Worm (Caenorhabditis elegans) whole organism, L3 larva: ENCODE results near the gene hsp-75.

Experiments
- R02D3.7 ChIP-seq: fragments of 150-350 bp; optimal IDR thresholded peaks from 2 replicates; lab custom pipeline; 2014; ENCODE audit warnings: missing biosample characterization, missing genetic modification characterization
- aly-2 ChIP-seq: fragments of 150-350 bp; optimal IDR thresholded peaks from 2 replicates; lab custom pipeline; 2014; ENCODE audit warnings: missing biosample characterization, missing genetic modification characterization
- ama-1 ChIP-seq: fragments of 150-350 bp; optimal IDR thresholded peaks from 2 replicates; lab custom pipeline; 2018
- ceh-16 ChIP-seq: sonication (generic microtip); optimal IDR thresholded peaks from 2 replicates; lab custom pipeline; 2017; ENCODE audit warnings: missing biosample characterization, missing genetic modification characterization
- ceh-28 ChIP-seq: fragments of 150-350 bp; optimal IDR thresholded peaks from 2 replicates; lab custom pipeline; 2014; ENCODE audit warnings: missing biosample characterization, missing genetic modification reagents, missing genetic modification characterization
- ceh-9 ChIP-seq: sonication (generic microtip); optimal IDR thresholded peaks from 2 replicates; lab custom pipeline; 2018; ENCODE audit warnings: missing biosample characterization, missing genetic modification characterization
- daf-12 ChIP-seq: fragments of 150-350 bp; optimal IDR thresholded peaks from 2 replicates; lab custom pipeline; 2014; ENCODE audit warnings: missing biosample characterization, missing genetic modification reagents, missing genetic modification characterization
- egl-27 ChIP-seq: sonication (generic microtip); optimal IDR thresholded peaks from 4 replicates; lab custom pipeline; 2017; ENCODE audit warnings: missing biosample characterization, missing genetic modification reagents, missing genetic modification characterization
- egl-5 ChIP-seq: fragments of 150-350 bp; optimal IDR thresholded peaks from 2 replicates; lab custom pipeline; 2017; ENCODE audit warnings: missing biosample characterization, missing genetic modification reagents, missing genetic modification characterization, inconsistent platforms
- elt-1 ChIP-seq: fragments of 150-350 bp; optimal IDR thresholded peaks from 2 replicates; lab custom pipeline; 2014; ENCODE audit warnings: missing biosample characterization, missing genetic modification characterization
- elt-2 ChIP-seq: sonication (generic microtip); optimal IDR thresholded peaks from 2 replicates; lab custom pipeline; 2016; ENCODE audit warnings: missing genetic modification reagents, mild to moderate bottlenecking, missing genetic modification characterization, missing compliant biosample characterization
- elt-3 ChIP-seq, 3 experiments: fragments of 150-350 bp in 1 of 3; sonication (generic microtip) in 2 of 3; optimal IDR thresholded peaks; 2 replicates in 2 of 3; 4 replicates in 1 of 3; lab custom pipeline; 2014 to 2017; ENCODE audit warnings: missing biosample characterization in 3 of 3, missing genetic modification characterization in 3 of 3
- eor-1 ChIP-seq, 2 experiments: fragments of 150-350 bp; optimal IDR thresholded peaks; 2 replicates each; lab custom pipeline; 2014 to 2018; ENCODE audit warnings: missing biosample characterization in 2 of 2, missing genetic modification characterization in 2 of 2
- fkh-10 ChIP-seq: sonication (generic microtip); optimal IDR thresholded peaks from 2 replicates; lab custom pipeline; 2017; ENCODE audit warnings: missing biosample characterization, missing genetic modification reagents, missing genetic modification characterization
- fkh-2 ChIP-seq: fragments of 150-350 bp; optimal IDR thresholded peaks from 2 replicates; lab custom pipeline; 2014; ENCODE audit warnings: missing biosample characterization, missing genetic modification reagents, missing genetic modification characterization
- fos-1 ChIP-seq: fragments of 150-350 bp; optimal IDR thresholded peaks from 2 replicates; lab custom pipeline; 2014; ENCODE audit warnings: missing biosample characterization, missing genetic modification characterization
- hmg-11 ChIP-seq: sonication (generic microtip); optimal IDR thresholded peaks from 2 replicates; lab custom pipeline; 2016; ENCODE audit warnings: missing genetic modification characterization, missing compliant biosample characterization
- jun-1 ChIP-seq: fragments of 150-350 bp; optimal IDR thresholded peaks from 2 replicates; lab custom pipeline; 2014; ENCODE audit warnings: missing biosample characterization, missing genetic modification reagents, missing genetic modification characterization
- lin-15B ChIP-seq: fragments of 150-350 bp; optimal IDR thresholded peaks from 2 replicates; lab custom pipeline; 2014; ENCODE audit warnings: missing biosample characterization, missing genetic modification characterization
- lin-39 ChIP-seq: fragments of 150-350 bp; optimal IDR thresholded peaks from 2 replicates; lab custom pipeline; 2018; ENCODE audit warnings: missing biosample characterization, missing genetic modification reagents, missing genetic modification characterization
- lsy-12 ChIP-seq: sonication (generic microtip); optimal IDR thresholded peaks from 2 replicates; lab custom pipeline; 2016; ENCODE audit warnings: mild to moderate bottlenecking, missing genetic modification characterization, missing compliant biosample characterization
- mdl-1 ChIP-seq: fragments of 150-350 bp; optimal IDR thresholded peaks from 2 replicates; lab custom pipeline; 2014; ENCODE audit warnings: missing biosample characterization, missing genetic modification characterization
- mml-1 ChIP-seq: fragments of 150-350 bp; sonication (generic microtip); optimal IDR thresholded peaks from 3 replicates; lab custom pipeline; 2014; ENCODE audit warnings: missing biosample characterization, missing genetic modification characterization
- nfya-1 ChIP-seq: sonication (generic microtip); optimal IDR thresholded peaks from 2 replicates; lab custom pipeline; 2017; ENCODE audit warnings: missing genetic modification characterization, mild to moderate bottlenecking, missing compliant biosample characterization, antibody characterized with exemption, moderate library complexity; ENCODE audit not compliant: insufficient read depth
- nhr-11 ChIP-seq: fragments of 150-350 bp; optimal IDR thresholded peaks from 2 replicates; lab custom pipeline; 2014; ENCODE audit warnings: missing biosample characterization, missing genetic modification characterization
- nhr-12 ChIP-seq: fragments of 150-350 bp; optimal IDR thresholded peaks from 2 replicates; lab custom pipeline; 2014; ENCODE audit warnings: missing biosample characterization, missing genetic modification characterization
- nhr-23 ChIP-seq: fragments of 150-350 bp; optimal IDR thresholded peaks from 2 replicates; lab custom pipeline; 2014; ENCODE audit warnings: missing biosample characterization, missing genetic modification reagents, missing genetic modification characterization
- nhr-237 ChIP-seq: fragments of 150-350 bp; optimal IDR thresholded peaks from 2 replicates; lab custom pipeline; 2014; ENCODE audit warnings: missing biosample characterization, missing genetic modification characterization
- nhr-25 ChIP-seq: sonication (generic microtip); optimal IDR thresholded peaks from 2 replicates; lab custom pipeline; 2017; ENCODE audit warnings: missing biosample characterization, missing genetic modification characterization
- nhr-43 ChIP-seq: sonication (generic microtip); optimal IDR thresholded peaks from 2 replicates; lab custom pipeline; 2016; ENCODE audit warnings: mild to moderate bottlenecking, missing genetic modification characterization, missing compliant biosample characterization; ENCODE audit not compliant: poor library complexity, severe bottlenecking
- nhr-67 ChIP-seq: fragments of 150-350 bp; optimal IDR thresholded peaks from 2 replicates; lab custom pipeline; 2014; ENCODE audit warnings: missing biosample characterization, missing genetic modification characterization
- pha-4 ChIP-seq: fragments of 150-350 bp; optimal IDR thresholded peaks from 2 replicates; lab custom pipeline; 2014; ENCODE audit warnings: missing biosample characterization, missing genetic modification reagents, missing genetic modification characterization
- pqm-1 ChIP-seq: fragments of 150-350 bp; optimal IDR thresholded peaks from 2 replicates; lab custom pipeline; 2017; ENCODE audit warnings: missing biosample characterization, missing genetic modification characterization, inconsistent platforms
- sea-2 ChIP-seq: fragments of 150-350 bp; sonication (generic microtip); optimal IDR thresholded peaks from 4 replicates; lab custom pipeline; 2014; ENCODE audit warnings: missing biosample characterization, missing genetic modification reagents, missing genetic modification characterization
- skn-1 ChIP-seq: fragments of 150-350 bp; optimal IDR thresholded peaks from 2 replicates; lab custom pipeline; 2014; ENCODE audit warnings: missing biosample characterization, missing genetic modification characterization
- snpc-4 ChIP-seq: fragments of 150-350 bp; optimal IDR thresholded peaks from 2 replicates; lab custom pipeline; 2014; ENCODE audit warnings: missing biosample characterization, missing genetic modification characterization
- tbx-2 ChIP-seq: sonication (generic microtip); optimal IDR thresholded peaks from 2 replicates; lab custom pipeline; 2016; ENCODE audit warnings: mild to moderate bottlenecking, missing genetic modification characterization, missing compliant biosample characterization
- unc-39 ChIP-seq: sonication (generic microtip); optimal IDR thresholded peaks from 4 replicates; lab custom pipeline; 2017; ENCODE audit warnings: missing biosample characterization, missing genetic modification characterization
- unc-62 ChIP-seq: fragments of 150-350 bp; sonication (generic microtip); optimal IDR thresholded peaks from 4 replicates; lab custom pipeline; 2014; ENCODE audit warnings: missing biosample characterization, missing genetic modification reagents, missing genetic modification characterization
- zag-1 ChIP-seq: fragments of 150-350 bp; optimal IDR thresholded peaks from 2 replicates; lab custom pipeline; 2014; ENCODE audit warnings: missing biosample characterization, missing genetic modification characterization
- ztf-11 ChIP-seq: fragments of 150-350 bp; optimal IDR thresholded peaks from 2 replicates; lab custom pipeline; 2014; ENCODE audit warnings: missing biosample characterization, missing genetic modification characterization
- ztf-4 ChIP-seq: fragments of 150-350 bp; optimal IDR thresholded peaks from 2 replicates; lab custom pipeline; 2014; ENCODE audit warnings: missing biosample characterization, missing genetic modification characterization

hsp-75 gene

DNA sequence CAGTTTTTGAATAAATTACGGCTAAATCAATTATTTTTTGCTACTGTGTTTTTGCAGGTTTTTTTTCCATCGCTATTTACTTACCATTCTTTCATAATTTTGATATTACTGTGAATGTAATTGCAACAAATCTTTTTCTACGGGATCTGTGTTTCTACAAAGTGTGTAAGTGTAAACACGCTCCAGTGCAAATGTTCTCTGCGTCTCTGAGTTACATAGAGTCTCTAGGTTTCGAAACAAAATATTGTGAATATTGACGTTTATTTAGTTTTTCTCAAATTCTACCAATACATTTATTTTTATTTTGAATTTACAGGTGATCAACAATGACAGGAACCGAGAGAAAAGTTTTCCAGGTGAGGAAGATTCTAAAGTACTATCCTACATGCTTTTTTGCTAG lies 42.5 kb downstream of the hsp-75 start, which contains the start of gene yju-2 (continued):
- TF ChIP-seq nhr-23 (peak; percentile 70), R02D3.7 (tag; lab: Kevin White, UChicago) (no peak), nhr-11 (tag; lab: Kevin White, UChicago) (peak; percentile 29), nfya-1 (tag; lab: Kevin White, UChicago) (peak; percentile 69), fkh-2 (tag; lab: Kevin White, UChicago) (no peak), unc-62 (GFP tag; lab: Kevin White, UChicago) (no peak), daf-12 (tag; lab: Kevin White, UChicago) (no peak), unc-39 (tag; lab: Kevin White, UChicago) (no peak), nhr-12 (no peak)

DNA sequence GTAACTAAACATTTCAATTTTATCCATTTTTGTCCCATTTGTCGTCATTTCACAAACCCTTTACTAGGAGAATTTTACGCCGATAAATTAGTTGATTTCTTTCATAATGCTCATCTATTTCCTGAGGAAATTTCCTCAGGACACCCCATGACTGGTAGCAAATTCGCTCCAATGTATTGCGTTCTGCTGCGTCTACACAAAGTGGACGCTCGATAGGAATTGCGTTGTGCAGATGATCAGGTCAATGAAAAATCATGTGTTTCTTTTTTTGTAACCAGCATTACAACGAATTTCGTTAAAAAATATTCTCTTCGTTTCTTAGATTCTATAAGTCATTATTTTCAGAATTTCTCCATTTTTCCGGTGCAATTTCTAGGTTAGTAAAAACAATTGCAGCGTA lies 44.7 kb downstream of the hsp-75 start, which contains the start of gene epg-4:
TSS of gene epg-4 (plus strand) at position 346 of the 400 bp plus-strand sequence.
- TF ChIP-seq egl-5 (tag; lab: Kevin White, UChicago), result no peak
- TF ChIP-seq elt-3 (tag; optimal IDR thresholded peaks at IDR 0.05; lab: Kevin White, UChicago), result no peak
- TF ChIP-seq tbx-2, result no peak
- TF ChIP-seq ceh-9 (tag; lab: Kevin White, UChicago), result no peak
- peak; percentile 63 for TF ChIP-seq hmg-11
- TF ChIP-seq pha-4, result peak; percentile 60
- peak; percentile 7 for TF ChIP-seq elt-2 (tag; lab: Kevin White, UChicago)
- peak; percentile 42 for TF ChIP-seq snpc-4 (tag; lab: Kevin White, UChicago)
- peak; percentile 66 for TF ChIP-seq lin-15B (tag; lab: Kevin White, UChicago)
- TF ChIP-seq pqm-1, result peak; percentile 32
- peak; percentile 48 for TF ChIP-seq nfya-1 (tag; lab: Kevin White, UChicago)
- TF ChIP-seq lin-39 (tag; lab: Kevin White, UChicago), result peak; percentile 53
- TF ChIP-seq, all 47 proteins: peak for 8

DNA sequence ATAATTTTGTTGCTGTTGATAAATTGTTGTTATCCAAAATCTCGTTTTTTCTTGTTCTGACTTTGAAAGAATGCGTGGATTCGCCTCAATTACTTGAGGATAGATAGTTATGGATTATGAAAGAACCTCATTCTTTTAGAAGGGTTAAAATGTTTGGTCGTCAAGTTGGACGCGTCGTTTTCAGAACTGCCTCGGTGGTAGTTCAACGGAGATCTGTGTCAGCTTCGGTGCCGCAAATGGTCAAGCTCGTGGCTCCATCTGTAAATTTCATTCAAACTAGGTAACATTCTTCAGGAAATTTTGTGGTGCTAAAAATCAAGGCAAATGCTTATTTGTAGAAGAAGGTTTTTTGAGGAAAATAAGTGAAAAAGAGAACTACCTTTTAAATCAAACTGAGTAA lies 45.9 kb downstream of the hsp-75 start, which contains the start of gene ndab-2:
TSS of gene ndab-2 (plus strand) at position 140 of the 400 bp plus-strand sequence.
- TF ChIP-seq ama-1 (lab: Kevin White, UChicago), result peak; percentile 66
- TF ChIP-seq fkh-2 (tag; lab: Kevin White, UChicago), result no peak
- TF ChIP-seq, all 47 proteins: peak for 1

DNA sequence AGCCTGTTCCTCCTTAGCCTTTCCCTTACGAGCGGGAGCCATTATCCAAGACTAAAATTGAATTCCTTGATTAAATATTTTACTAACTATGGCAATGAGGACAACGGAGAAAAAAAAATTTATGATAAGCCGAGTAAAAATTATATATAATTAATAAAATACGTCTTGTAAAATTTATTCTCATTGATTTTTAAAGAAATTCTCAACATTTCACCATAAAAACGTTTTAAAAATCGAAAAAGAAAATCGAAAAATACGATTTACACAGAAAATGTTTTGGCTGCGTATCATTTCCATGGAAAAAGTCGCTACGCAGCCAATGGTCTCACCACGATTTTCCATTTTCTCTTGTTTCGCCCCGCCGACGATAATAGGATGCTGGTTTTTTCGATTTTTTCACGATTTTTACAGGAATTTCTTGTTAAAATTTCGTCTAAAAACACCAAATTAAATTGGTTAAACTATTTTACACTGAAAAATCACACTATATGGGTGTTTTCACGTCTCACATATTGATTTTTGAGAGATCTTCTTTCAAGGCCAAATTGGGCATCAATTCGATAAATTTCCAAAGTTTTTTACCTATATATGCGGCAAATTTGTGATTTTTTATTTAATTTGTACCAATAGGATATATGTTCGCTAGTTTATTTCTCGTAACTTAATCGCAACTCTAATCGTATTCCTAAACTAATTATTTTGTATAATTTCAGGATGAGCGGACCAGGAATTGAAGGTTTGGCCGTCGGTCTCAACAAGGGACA lies 46.8 kb downstream of the hsp-75 start, which contains the start of the genes rps-14 and rpl-36:
TSS of gene rps-14 (minus strand) at position 51 of the 764 bp plus-strand sequence.
TSS of gene rpl-36 (plus strand) at position 714 of the 764 bp plus-strand sequence.
- peak; percentile 40 for TF ChIP-seq ceh-28 (tag; lab: Kevin White, UChicago)
- TF ChIP-seq R02D3.7 (tag; lab: Kevin White, UChicago), result peak; percentile 84
- no peak for TF ChIP-seq eor-1 (tag; optimal IDR thresholded peaks at IDR 0.05; lab: Kevin White, UChicago)
- TF ChIP-seq lin-15B (tag; lab: Kevin White, UChicago), result peak; percentile 96
- peak; percentile 67 for TF ChIP-seq hmg-11
- no peak for TF ChIP-seq elt-3 (tag; optimal IDR thresholded peaks at IDR 0.05; lab: Kevin White, UChicago)
- TF ChIP-seq skn-1 (tag; lab: Kevin White, UChicago), result peak; percentile 90
- TF ChIP-seq mdl-1 (tag; lab: Kevin White, UChicago), result no peak
- TF ChIP-seq nfya-1 (tag; lab: Kevin White, UChicago), result peak; percentile 96
- TF ChIP-seq snpc-4 (tag; lab: Kevin White, UChicago), result peak; percentile 65
- peak; percentile 30 for TF ChIP-seq tbx-2
- TF ChIP-seq ceh-9 (tag; lab: Kevin White, UChicago), result no peak
- TF ChIP-seq jun-1 (tag; lab: Kevin White, UChicago), result peak; percentile 72
- TF ChIP-seq fos-1, result no peak
- no peak for TF ChIP-seq nhr-237 (tag; lab: Kevin White, UChicago)
- no peak for TF ChIP-seq mml-1 (tag; lab: Kevin White, UChicago)
- TF ChIP-seq sea-2 (GFP tag; lab: Kevin White, UChicago), result no peak
- TF ChIP-seq daf-12 (tag; lab: Kevin White, UChicago), result no peak
- peak; percentile 78 for TF ChIP-seq pqm-1
- TF ChIP-seq fkh-10 (GFP tag; lab: Kevin White, UChicago), result peak; percentile 61
- peak; percentile 78 for TF ChIP-seq egl-5 (tag; lab: Kevin White, UChicago)
- TF ChIP-seq lin-39 (tag; lab: Kevin White, UChicago), result peak; percentile 93
- peak; percentile 95 for TF ChIP-seq nhr-25 (tag; lab: Kevin White, UChicago)
- TF ChIP-seq pha-4, result peak; percentile 96
- TF ChIP-seq elt-2 (tag; lab: Kevin White, UChicago), result peak; percentile 61
- peak; percentile 94 for TF ChIP-seq nhr-23
- TF ChIP-seq egl-27 (tag; lab: Kevin White, UChicago), result peak; percentile 81
- TF ChIP-seq nhr-11 (tag; lab: Kevin White, UChicago), result peak; percentile 61
- no peak for TF ChIP-seq nhr-67 (tag; lab: Kevin White, UChicago)
- peak; percentile 62 for TF ChIP-seq ztf-4 (tag; lab: Kevin White, UChicago)
- TF ChIP-seq nhr-43 (tag; lab: Kevin White, UChicago), result peak; percentile 68
- peak; percentile 33 for TF ChIP-seq elt-1 (tag; lab: Kevin White, UChicago)
- no peak for TF ChIP-seq ztf-11 (tag; lab: Kevin White, UChicago)
- no peak for TF ChIP-seq fkh-2 (tag; lab: Kevin White, UChicago)
- no peak for TF ChIP-seq unc-62 (GFP tag; lab: Kevin White, UChicago)
- TF ChIP-seq aly-2 (tag; lab: Kevin White, UChicago), result no peak
- no peak for TF ChIP-seq zag-1
- peak; percentile 85 for TF ChIP-seq ama-1 (lab: Kevin White, UChicago)
- TF ChIP-seq ceh-16 (tag; lab: Kevin White, UChicago), result no peak
- TF ChIP-seq lsy-12 (tag; lab: Kevin White, UChicago), result peak; percentile 91
